Fruit fly (Drosophila melanogaster) whole organism, adult: ENCODE results near the gene Rint1.

ENCODE experiments used
- ovo ChIP-seq: fragments of 200-800 bp; sonication (Bioruptor generic); optimal IDR thresholded peaks from 2 replicates; lab custom pipeline; 2016; ENCODE audit warnings: missing biosample characterization, missing genetic modification characterization
- pad ChIP-seq: fragments of 200-800 bp; sonication (Bioruptor generic); optimal IDR thresholded peaks from 3 replicates; lab custom pipeline; 2017; ENCODE audit warnings: missing biosample characterization, missing genetic modification characterization, mild to moderate bottlenecking, moderate library complexity, missing genetic modification reagents

- TF ChIP-seq pad (GFP tag; lab: Kevin White, UChicago): no peak
- no peak for TF ChIP-seq ovo (GFP tag; lab: Kevin White, UChicago)
Observed at dm6 chr3L:7334990-7335389, 11.6 kb downstream of the Rint1 start, which contains the start of the genes wrm1 and wrm2.
